Fruit fly (Drosophila melanogaster) whole organism, embryonic: ENCODE data around the gene prd1.
A peak's percentile ranks its signal among the peaks of the same experiment; 100 is the strongest.

Experiments
- Antp ChIP-seq: fragments of 200-800 bp; sonication (Bioruptor generic); optimal IDR thresholded peaks from 3 replicates; lab custom pipeline; 2016; ENCODE audit warnings: missing biosample characterization, missing genetic modification characterization
- Bdp1 ChIP-seq: fragments of 200-800 bp; sonication (Bioruptor generic); optimal IDR thresholded peaks from 3 replicates; lab custom pipeline; 2016; ENCODE audit warnings: missing biosample characterization, missing genetic modification characterization
- BtbVII ChIP-seq: fragments of 200-800 bp; sonication (Bioruptor generic); optimal IDR thresholded peaks from 3 replicates; lab custom pipeline; 2017; ENCODE audit warnings: missing biosample characterization, mild to moderate bottlenecking, missing genetic modification characterization
- CG10366 ChIP-seq: fragments of 200-800 bp; sonication (Bioruptor generic); IDR thresholded peaks from 2 replicates; pipeline ENCODE4 v1.3.6; 2022; ENCODE audit warnings: missing biosample characterization, missing genetic modification characterization
- CG10543 ChIP-seq: fragments of 200-800 bp; sonication (Bioruptor generic); optimal IDR thresholded peaks from 3 replicates; lab custom pipeline; 2017; ENCODE audit warnings: missing biosample characterization, mild to moderate bottlenecking, missing genetic modification characterization, moderate library complexity
- CG10979 ChIP-seq: fragments of 200-800 bp; sonication (Bioruptor generic); optimal IDR thresholded peaks from 2 replicates; lab custom pipeline; 2018; ENCODE audit warnings: missing biosample characterization, mild to moderate bottlenecking, missing genetic modification characterization, moderate library complexity
- CG14050 ChIP-seq: fragments of 200-800 bp; sonication (Bioruptor generic); IDR thresholded peaks from 3 replicates; pipeline ENCODE4 v1.3.6; 2022; ENCODE audit warnings: missing biosample characterization, missing genetic modification characterization
- CG14441 ChIP-seq: fragments of 200-800 bp; sonication (Bioruptor generic); IDR thresholded peaks from 2 replicates; pipeline ENCODE4 v1.3.6; 2022; ENCODE audit warnings: missing biosample characterization, missing genetic modification characterization
- CG14860 ChIP-seq: fragments of 200-800 bp; sonication (Bioruptor generic); IDR thresholded peaks from 3 replicates; pipeline ENCODE4 v1.3.6; 2022; ENCODE audit warnings: missing biosample characterization, missing genetic modification characterization; ENCODE audit not compliant: partially characterized antibody
- CG14965 ChIP-seq: fragments of 200-800 bp; sonication (Bioruptor generic); optimal IDR thresholded peaks from 2 replicates; lab custom pipeline; 2016; ENCODE audit warnings: missing biosample characterization, missing genetic modification characterization, borderline replicate concordance
- CG15696 ChIP-seq: fragments of 200-800 bp; sonication (Bioruptor generic); optimal IDR thresholded peaks from 2 replicates; lab custom pipeline; 2019; ENCODE audit warnings: missing biosample characterization, mild to moderate bottlenecking, missing genetic modification characterization, moderate library complexity
- CG1647 ChIP-seq: fragments of 200-800 bp; sonication (Bioruptor generic); optimal IDR thresholded peaks from 3 replicates; lab custom pipeline; 2016; ENCODE audit warnings: missing biosample characterization, missing genetic modification characterization
- CG16779 ChIP-seq: fragments of 200-800 bp; sonication (Bioruptor generic); IDR thresholded peaks from 2 replicates; pipeline ENCODE4 v1.3.6; 2022; ENCODE audit warnings: missing biosample characterization, missing genetic modification characterization
- CG16813 ChIP-seq: fragments of 200-800 bp; sonication (Bioruptor generic); IDR thresholded peaks from 3 replicates; pipeline ENCODE4 v1.3.6; 2022; ENCODE audit warnings: missing biosample characterization, missing genetic modification characterization; ENCODE audit not compliant: partially characterized antibody
- CG16863 ChIP-seq: fragments of 200-800 bp; sonication (Bioruptor generic); optimal IDR thresholded peaks from 3 replicates; lab custom pipeline; 2016; ENCODE audit warnings: missing biosample characterization, missing genetic modification characterization
- CG17328 ChIP-seq: fragments of 200-800 bp; sonication (Bioruptor generic); IDR thresholded peaks from 2 replicates; pipeline ENCODE4 v1.3.6; 2022; ENCODE audit warnings: missing biosample characterization, missing genetic modification characterization
- CG2116 ChIP-seq: fragments of 200-800 bp; sonication (Bioruptor generic); optimal IDR thresholded peaks from 3 replicates; lab custom pipeline; 2018; ENCODE audit warnings: missing biosample characterization, mild to moderate bottlenecking, missing genetic modification characterization
- CG30403 ChIP-seq: fragments of 200-800 bp; sonication (Bioruptor generic); optimal IDR thresholded peaks from 3 replicates; lab custom pipeline; 2016; ENCODE audit warnings: missing biosample characterization, missing genetic modification characterization
- CG3407 ChIP-seq: fragments of 200-800 bp; sonication (Bioruptor generic); optimal IDR thresholded peaks from 2 replicates; lab custom pipeline; 2018; ENCODE audit warnings: missing biosample characterization, mild to moderate bottlenecking, missing genetic modification characterization
- CG4854 ChIP-seq: fragments of 200-800 bp; sonication (Bioruptor generic); optimal IDR thresholded peaks from 2 replicates; lab custom pipeline; 2016; ENCODE audit warnings: missing biosample characterization, missing genetic modification characterization, inconsistent platforms
- CG7745 ChIP-seq: fragments of 200-800 bp; sonication (Bioruptor generic); optimal IDR thresholded peaks from 2 replicates; lab custom pipeline; 2018; ENCODE audit warnings: missing biosample characterization, mild to moderate bottlenecking, missing genetic modification characterization, moderate library complexity
- CG8281 ChIP-seq: fragments of 200-800 bp; sonication (Bioruptor generic); optimal IDR thresholded peaks from 2 replicates; lab custom pipeline; 2018; ENCODE audit warnings: missing biosample characterization, mild to moderate bottlenecking, missing genetic modification characterization, moderate library complexity
- CG8388 ChIP-seq: fragments of 200-800 bp; sonication (Bioruptor generic); optimal IDR thresholded peaks from 2 replicates; lab custom pipeline; 2019; ENCODE audit warnings: missing biosample characterization, mild to moderate bottlenecking, missing genetic modification characterization, moderate library complexity
- CG9727 ChIP-seq: fragments of 200-800 bp; sonication (Bioruptor generic); optimal IDR thresholded peaks from 3 replicates; lab custom pipeline; 2017; ENCODE audit warnings: missing biosample characterization, mild to moderate bottlenecking, missing genetic modification characterization
- D19A ChIP-seq: fragments of 200-800 bp; optimal IDR thresholded peaks from 3 replicates; lab custom pipeline; 2019; ENCODE audit warnings: missing biosample characterization, mild to moderate bottlenecking, missing genetic modification characterization, moderate library complexity
- Hand ChIP-seq: fragments of 200-800 bp; sonication (Bioruptor generic); optimal IDR thresholded peaks from 2 replicates; lab custom pipeline; 2017; ENCODE audit warnings: mild to moderate bottlenecking, missing biosample characterization, missing genetic modification reagents, missing genetic modification characterization
- HmgD ChIP-seq: fragments of 200-800 bp; sonication (Bioruptor generic); optimal IDR thresholded peaks from 3 replicates; lab custom pipeline; 2016; ENCODE audit warnings: missing biosample characterization, missing genetic modification characterization
- Lhr ChIP-seq: fragments of 200-800 bp; sonication (Bioruptor generic); optimal IDR thresholded peaks from 3 replicates; lab custom pipeline; 2017; ENCODE audit warnings: mild to moderate bottlenecking, missing biosample characterization, missing genetic modification reagents, missing genetic modification characterization
- NC2α ChIP-seq: fragments of 200-800 bp; sonication (Bioruptor generic); optimal IDR thresholded peaks from 2 replicates; lab custom pipeline; 2016; ENCODE audit warnings: missing biosample characterization, missing genetic modification characterization
- NK7.1 ChIP-seq: fragments of 200-800 bp; sonication (Bioruptor generic); optimal IDR thresholded peaks from 3 replicates; lab custom pipeline; 2016; ENCODE audit warnings: missing biosample characterization, missing genetic modification characterization
- Nf-YC ChIP-seq: fragments of 200-800 bp; optimal IDR thresholded peaks from 3 replicates; lab custom pipeline; 2019; ENCODE audit warnings: missing biosample characterization, mild to moderate bottlenecking, missing genetic modification characterization, moderate library complexity
- Opbp ChIP-seq: fragments of 200-800 bp; sonication (Bioruptor generic); IDR thresholded peaks from 3 replicates; pipeline ENCODE4 v1.3.6; 2022; ENCODE audit warnings: missing biosample characterization, missing genetic modification characterization; ENCODE audit not compliant: partially characterized antibody
- Scr ChIP-seq: fragments of 200-800 bp; sonication (Bioruptor generic); IDR thresholded peaks from 2 replicates; pipeline ENCODE4 v1.3.6; 2022; ENCODE audit warnings: missing biosample characterization, missing genetic modification characterization; ENCODE audit not compliant: partially characterized antibody
- Vsx1 ChIP-seq: fragments of 200-800 bp; sonication (Bioruptor generic); optimal IDR thresholded peaks from 2 replicates; lab custom pipeline; 2017; ENCODE audit warnings: missing biosample characterization, mild to moderate bottlenecking, missing genetic modification characterization, missing genetic modification reagents
- Xbp1 ChIP-seq: fragments of 200-800 bp; sonication (Bioruptor generic); optimal IDR thresholded peaks from 3 replicates; lab custom pipeline; 2016; ENCODE audit warnings: missing biosample characterization, mild to moderate bottlenecking, missing genetic modification characterization
- amos ChIP-seq: fragments of 200-800 bp; sonication (Bioruptor generic); IDR thresholded peaks from 2 replicates; pipeline ENCODE4 v1.3.6; 2022; ENCODE audit warnings: missing biosample characterization, missing genetic modification characterization; ENCODE audit not compliant: partially characterized antibody
- ara ChIP-seq: fragments of 200-800 bp; sonication (Bioruptor generic); IDR thresholded peaks from 2 replicates; pipeline ENCODE4 v1.3.6; 2022; ENCODE audit warnings: missing biosample characterization, missing genetic modification characterization
- btn ChIP-seq: fragments of 200-800 bp; sonication (Bioruptor generic); optimal IDR thresholded peaks from 2 replicates; lab custom pipeline; 2016; ENCODE audit warnings: missing biosample characterization, missing genetic modification characterization
- cas ChIP-seq: fragments of 200-800 bp; sonication (Bioruptor generic); IDR thresholded peaks from 2 replicates; pipeline ENCODE4 v1.3.6; 2022; ENCODE audit warnings: missing biosample characterization, missing genetic modification characterization
- dimm ChIP-seq: fragments of 200-800 bp; sonication (Bioruptor generic); IDR thresholded peaks from 2 replicates; pipeline ENCODE4 v1.3.6; 2022; ENCODE audit warnings: missing biosample characterization, missing genetic modification characterization
- fu2 ChIP-seq: fragments of 200-800 bp; sonication (Bioruptor generic); optimal IDR thresholded peaks from 2 replicates; lab custom pipeline; 2016; ENCODE audit warnings: missing biosample characterization, missing genetic modification characterization
- knrl ChIP-seq: fragments of 200-800 bp; sonication (Bioruptor generic); IDR thresholded peaks from 3 replicates; pipeline ENCODE4 v1.3.6; 2022; ENCODE audit warnings: missing biosample characterization, missing genetic modification characterization; ENCODE audit not compliant: partially characterized antibody
- lov ChIP-seq, 2 experiments: fragments of 200-800 bp in 1 of 2; fragments of >200 bp in 1 of 2; sonication (Bioruptor generic) in 1 of 2; IDR thresholded peaks in 1 of 2; optimal IDR thresholded peaks in 1 of 2; 2 replicates in 1 of 2; 3 replicates in 1 of 2; pipeline versions ENCODE4 v1.3.6 to Lab custom; 2017 to 2022; ENCODE audit warnings: missing biosample characterization in 1 of 2, missing genetic modification characterization in 1 of 2
- maf-S ChIP-seq: fragments of 200-800 bp; sonication (Bioruptor generic); optimal IDR thresholded peaks from 2 replicates; lab custom pipeline; 2016; ENCODE audit warnings: missing biosample characterization, missing genetic modification characterization
- pfk ChIP-seq: fragments of 200-800 bp; sonication (Bioruptor generic); optimal IDR thresholded peaks from 2 replicates; lab custom pipeline; 2018; ENCODE audit warnings: missing biosample characterization, mild to moderate bottlenecking, missing genetic modification characterization, moderate library complexity
- sd ChIP-seq: fragments of 200-800 bp; sonication (Bioruptor generic); optimal IDR thresholded peaks from 3 replicates; lab custom pipeline; 2018; ENCODE audit warnings: missing biosample characterization, mild to moderate bottlenecking, missing genetic modification characterization, moderate library complexity
- stc ChIP-seq: fragments of 200-800 bp; sonication (Bioruptor generic); IDR thresholded peaks from 2 replicates; pipeline ENCODE4 v1.3.6; 2022; ENCODE audit warnings: missing biosample characterization, missing genetic modification characterization
- tio ChIP-seq: fragments of 200-800 bp; sonication (Bioruptor generic); optimal IDR thresholded peaks from 2 replicates; lab custom pipeline; 2017; ENCODE audit warnings: missing biosample characterization, missing genetic modification characterization, inconsistent platforms

prd1 gene

dm6 chr3R:11779357-11780018 is 7.3 kb downstream of the prd1 start (continued):
- TF ChIP-seq D19A (tag; lab: Kevin White, UChicago) (peak; percentile 99), fu2 (GFP tag; lab: Kevin White, UChicago) (no peak), CG8281 (tag; lab: Kevin White, UChicago) (peak; percentile 38), CG2116 (GFP tag; lab: Kevin White, UChicago) (peak; percentile 40), CG15696 (tag; lab: Kevin White, UChicago) (peak; percentile 86), knrl (GFP tag; lab: Robert Waterston, UW) (no peak), CG4854 (GFP tag; lab: Kevin White, UChicago) (peak; percentile 53), CG1647 (GFP tag; lab: Kevin White, UChicago) (peak; percentile 46), maf-S (GFP tag; lab: Kevin White, UChicago) (no peak), tio (GFP tag; lab: Kevin White, UChicago) (peak; percentile 79), stc (GFP tag; lab: Robert Waterston, UW) (peak; percentile 22; the same call in 1 of the 2 replicates), Antp (GFP tag; lab: Kevin White, UChicago) (peak; percentile 37), CG16863 (GFP tag; lab: Kevin White, UChicago) (peak; percentile 59), CG7745 (tag; lab: Kevin White, UChicago) (no peak), CG16779 (GFP tag; lab: Robert Waterston, UW) (no peak), Nf-YC (tag; lab: Kevin White, UChicago) (no peak), CG14860 (GFP tag; lab: Robert Waterston, UW) (no peak), CG17328 (GFP tag; lab: Robert Waterston, UW) (peak; percentile 75), CG30403 (GFP tag; lab: Kevin White, UChicago) (peak; percentile 78), Bdp1 (GFP tag; lab: Kevin White, UChicago) (peak; percentile 41), NK7.1 (no peak), CG3407 (GFP tag; lab: Kevin White, UChicago) (peak; percentile 71), CG8388 (peak; percentile 85), CG9727 (peak; percentile 84), NC2α (peak; percentile 19), Scr (GFP tag; lab: Robert Waterston, UW) (no peak), pfk (GFP tag; lab: Kevin White, UChicago) (peak; percentile 50), lov (optimal IDR thresholded peaks at IDR 0.05; lab: Kevin White, UChicago) (no peak), lov (GFP tag; IDR thresholded peaks at IDR 0.05; lab: Robert Waterston, UW) (no peak; the same call in 1 of the 3 replicates), sd (tag; lab: Kevin White, UChicago) (no peak), CG10979 (tag; lab: Kevin White, UChicago) (peak; percentile 94), ara (peak; percentile 70), CG16813 (no peak), HmgD (GFP tag; lab: Kevin White, UChicago) (peak; percentile 1), CG10366 (GFP tag; lab: Robert Waterston, UW) (peak; percentile 59), Vsx1 (peak; percentile 41), Lhr (GFP tag; lab: Kevin White, UChicago) (peak; percentile 74), CG14965 (GFP tag; lab: Kevin White, UChicago) (no peak), BtbVII (GFP tag; lab: Kevin White, UChicago) (peak; percentile 49), btn (peak; percentile 68), dimm (no peak), CG10543 (no peak), CG14050 (peak; percentile 34; the same call in 1 of the 3 replicates), Hand (no peak), cas (GFP tag; lab: Robert Waterston, UW) (no peak), Opbp (GFP tag; lab: Robert Waterston, UW) (no peak), amos (no peak), Xbp1 (GFP tag; lab: Kevin White, UChicago) (peak; percentile 79), CG14441 (GFP tag; lab: Robert Waterston, UW) (peak; percentile 40; the same call in 1 of the 2 replicates)
